Fruit fly (Drosophila melanogaster) whole organism, wandering third instar larva: ENCODE data around the gene CG11403.

Experiments used
- Abd-B ChIP-seq: fragments of >200 bp; optimal IDR thresholded peaks from 2 replicates; lab custom pipeline; 2017; ENCODE audit warnings: missing biosample characterization, missing genetic modification characterization
- OdsH ChIP-seq: fragments of 200-800 bp; sonication (Bioruptor generic); optimal IDR thresholded peaks from 2 replicates; lab custom pipeline; 2016; ENCODE audit warnings: missing biosample characterization, mild to moderate bottlenecking, missing genetic modification characterization
- Vsx2 ChIP-seq: fragments of 200-300, 225-300 bp; sonication (Bioruptor generic); optimal IDR thresholded peaks from 2 replicates; lab custom pipeline; 2018; ENCODE audit warnings: missing biosample characterization, missing genetic modification characterization; ENCODE audit not compliant: partially characterized antibody
- br ChIP-seq: fragments of 200-800 bp; sonication (Bioruptor generic); optimal IDR thresholded peaks from 2 replicates; lab custom pipeline; 2016; ENCODE audit warnings: missing biosample characterization, missing genetic modification characterization
- jim ChIP-seq: fragments of 175-275, 200-325 bp; sonication (Bioruptor generic); optimal IDR thresholded peaks from 2 replicates; lab custom pipeline; 2016; ENCODE audit warnings: missing biosample characterization, mild to moderate bottlenecking, missing genetic modification characterization
- psq ChIP-seq: fragments of 200-800 bp; sonication (Bioruptor generic); optimal IDR thresholded peaks from 3 replicates; lab custom pipeline; 2017; ENCODE audit warnings: missing biosample characterization, mild to moderate bottlenecking, missing genetic modification characterization, moderate library complexity
- usp ChIP-seq: fragments of >200 bp; optimal IDR thresholded peaks from 2 replicates; lab custom pipeline; 2017; ENCODE audit warnings: missing biosample characterization, missing genetic modification characterization
- woc ChIP-seq: sonication (Bioruptor generic); optimal IDR thresholded peaks from 2 replicates; lab custom pipeline; 2016; ENCODE audit warnings: missing biosample characterization, mild to moderate bottlenecking, missing genetic modification characterization

DNA sequence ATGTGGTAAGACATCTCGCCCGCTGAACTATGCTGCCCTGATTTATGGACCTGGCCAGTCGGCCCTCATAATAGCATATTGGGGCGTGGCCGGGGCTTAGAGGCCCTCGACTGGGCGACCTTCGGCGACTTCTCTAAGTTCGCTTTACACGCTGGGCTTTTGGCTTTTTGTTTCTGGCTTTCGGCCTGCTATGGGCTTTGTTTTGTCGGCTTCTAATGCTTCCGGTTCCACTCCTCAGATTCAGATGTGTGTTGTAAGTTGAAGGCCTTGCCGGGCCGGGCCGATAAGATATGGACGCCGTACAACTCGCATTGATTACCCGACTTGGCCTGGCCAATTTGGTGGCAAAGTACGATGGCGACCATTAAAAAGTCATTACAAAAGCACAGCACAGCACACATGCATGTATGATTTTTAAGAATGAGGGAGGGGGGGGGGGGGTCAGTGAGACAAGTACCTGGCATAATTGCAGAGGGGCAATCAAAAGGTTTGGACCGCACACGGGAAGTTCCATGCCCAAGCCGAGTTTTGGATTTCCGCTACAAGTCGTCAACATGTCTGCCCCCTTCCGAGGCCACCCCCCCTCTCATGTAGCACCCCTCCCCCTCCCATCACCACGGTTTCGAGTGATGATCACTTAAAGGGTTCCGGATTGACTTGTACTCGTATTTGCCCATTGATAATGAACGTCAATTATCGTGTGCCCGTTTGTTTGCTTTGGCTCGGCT is 23.0 kb upstream of the CG11403 start:
- TF ChIP-seq OdsH (GFP tag; lab: Kevin White, UChicago), result no peak
- no peak for TF ChIP-seq usp (GFP tag; lab: Kevin White, UChicago)
- no peak for TF ChIP-seq psq (GFP tag; lab: Kevin White, UChicago)
- TF ChIP-seq jim, result no peak
- TF ChIP-seq Abd-B (GFP tag; lab: Kevin White, UChicago), result no peak
- TF ChIP-seq br (GFP tag; lab: Kevin White, UChicago), result no peak
- TF ChIP-seq woc, result no peak
- TF ChIP-seq Vsx2 (GFP tag; lab: Kevin White, UChicago), result no peak
